Fruit fly (Drosophila melanogaster) whole organism, adult: ENCODE data around the gene CG32163.

Experiments used
- CG12768 ChIP-seq: fragments of 200-800 bp; sonication (Bioruptor generic); optimal IDR thresholded peaks from 2 replicates; lab custom pipeline; 2017; ENCODE audit warnings: missing biosample characterization, missing genetic modification characterization, mild to moderate bottlenecking, moderate library complexity, missing genetic modification reagents
- CG1620 ChIP-seq: fragments of 200-800 bp; sonication (Bioruptor generic); optimal IDR thresholded peaks from 2 replicates; lab custom pipeline; 2016; ENCODE audit warnings: missing biosample characterization, missing genetic modification characterization
- CG5204 ChIP-seq: fragments of 200-800 bp; sonication (Bioruptor generic); optimal IDR thresholded peaks from 2 replicates; lab custom pipeline; 2016; ENCODE audit warnings: missing biosample characterization, missing genetic modification characterization
- Clk ChIP-seq: fragments of 200-800 bp; sonication (Bioruptor generic); optimal IDR thresholded peaks from 2 replicates; lab custom pipeline; 2017; ENCODE audit warnings: missing biosample characterization, missing genetic modification characterization
- Hr96 ChIP-seq: fragments of 200-800 bp; sonication (Bioruptor generic); optimal IDR thresholded peaks from 2 replicates; lab custom pipeline; 2016; ENCODE audit warnings: missing biosample characterization, missing genetic modification characterization
- Mnt ChIP-seq: fragments of 200-800 bp; sonication (Bioruptor generic); optimal IDR thresholded peaks from 2 replicates; lab custom pipeline; 2016; ENCODE audit warnings: missing biosample characterization, mild to moderate bottlenecking, missing genetic modification characterization
- cic ChIP-seq: fragments of 200-800 bp; sonication (Bioruptor generic); optimal IDR thresholded peaks from 2 replicates; lab custom pipeline; 2017; ENCODE audit warnings: missing biosample characterization, mild to moderate bottlenecking, missing genetic modification characterization, moderate library complexity
- tj ChIP-seq: fragments of 200-800 bp; sonication (Bioruptor generic); optimal IDR thresholded peaks from 3 replicates; lab custom pipeline; 2017; ENCODE audit warnings: missing biosample characterization, mild to moderate bottlenecking, missing genetic modification characterization, moderate library complexity

DNA sequence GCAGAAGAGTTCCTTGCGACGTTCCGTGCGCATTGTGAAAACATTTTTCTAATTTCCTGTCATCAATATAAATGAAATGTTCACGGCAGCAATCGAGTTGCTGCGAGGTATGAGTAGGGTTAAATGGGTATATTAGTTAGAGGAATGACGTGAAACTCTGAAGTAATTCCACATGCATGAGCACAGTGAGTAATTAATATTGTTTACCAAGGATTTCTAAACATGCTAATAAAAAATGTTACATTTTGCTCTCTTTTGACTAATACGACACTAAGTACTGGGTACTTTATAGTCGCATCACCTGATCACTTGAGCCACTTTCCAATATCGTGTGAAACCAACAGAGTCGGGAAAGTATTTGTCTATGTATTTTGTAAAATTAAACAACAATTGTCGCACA, 42.7 kb upstream of the CG32163 start:
- no peak for TF ChIP-seq Hr96 (GFP tag; lab: Kevin White, UChicago)
- no peak for TF ChIP-seq CG1620 (GFP tag; lab: Kevin White, UChicago)
- TF ChIP-seq Mnt, result no peak
- no peak for TF ChIP-seq Clk (GFP tag; lab: Kevin White, UChicago)
- TF ChIP-seq cic, result no peak
- no peak for TF ChIP-seq tj (GFP tag; lab: Kevin White, UChicago)
- no peak for TF ChIP-seq CG5204
- no peak for TF ChIP-seq CG12768 (GFP tag; lab: Kevin White, UChicago)
